Worm (Caenorhabditis elegans) whole organism, L4 larva: ENCODE data around the gene klp-6.
A peak's percentile ranks its signal among the peaks of the same experiment; 100 is the strongest.

Experiments used
- D1046.2 ChIP-seq: fragments of 200-800 bp; sonication (Bioruptor generic); IDR thresholded peaks from 2 replicates; pipeline ENCODE4 v1.3.6; 2022; ENCODE audit warnings: missing genetic modification characterization, missing compliant biosample characterization
- F10B5.3 ChIP-seq: sonication (generic microtip); optimal IDR thresholded peaks from 2 replicates; lab custom pipeline; 2016; ENCODE audit warnings: mild to moderate bottlenecking, missing genetic modification characterization, missing compliant biosample characterization
- F26F4.8 ChIP-seq: fragments of 200-800 bp; sonication (Bioruptor generic); conservative IDR thresholded peaks from 2 replicates; pipeline ENCODE4 v1.3.6; 2022; ENCODE audit warnings: missing genetic modification characterization, missing compliant biosample characterization
- F37D6.2 ChIP-seq: sonication (generic microtip); optimal IDR thresholded peaks from 2 replicates; lab custom pipeline; 2016; ENCODE audit warnings: mild to moderate bottlenecking, missing genetic modification characterization, missing compliant biosample characterization
- F49E8.2 ChIP-seq: sonication (generic microtip); optimal IDR thresholded peaks from 2 replicates; lab custom pipeline; 2016; ENCODE audit warnings: missing compliant biosample characterization, mild to moderate bottlenecking, missing genetic modification characterization, borderline replicate concordance
- R02D3.7 ChIP-seq: fragments of 150-350 bp; sonication (generic microtip); optimal IDR thresholded peaks from 3 replicates; lab custom pipeline; 2014; ENCODE audit warnings: missing biosample characterization, missing genetic modification characterization
- T26A8.4 ChIP-seq: fragments of 200-800 bp; sonication (Bioruptor generic); IDR thresholded peaks from 2 replicates; pipeline ENCODE4 v1.3.6; 2022; ENCODE audit warnings: missing genetic modification characterization, missing compliant biosample characterization
- Y48G9A.11 ChIP-seq: fragments of 200-800 bp; sonication (Bioruptor generic); IDR thresholded peaks from 2 replicates; pipeline ENCODE4 v1.3.6; 2022; ENCODE audit warnings: missing genetic modification reagents, missing genetic modification characterization, missing compliant biosample characterization
- aha-1 ChIP-seq: fragments of 150-350 bp; peaks from one replicate; lab custom pipeline; 2014; ENCODE audit warnings: missing biosample characterization, missing genetic modification characterization
- ama-1 ChIP-seq: fragments of 150-350 bp; optimal IDR thresholded peaks from 2 replicates; lab custom pipeline; 2014; ENCODE audit warnings: inconsistent platforms, mixed read lengths
- ceh-20 ChIP-seq: fragments of 200-800 bp; sonication (Bioruptor generic); IDR thresholded peaks from 2 replicates; pipeline ENCODE4 v1.3.6; 2022; ENCODE audit warnings: missing genetic modification reagents, missing genetic modification characterization, missing compliant biosample characterization
- ceh-32 ChIP-seq: sonication (generic microtip); optimal IDR thresholded peaks from 2 replicates; lab custom pipeline; 2016; ENCODE audit warnings: mild to moderate bottlenecking, missing genetic modification characterization, missing compliant biosample characterization; ENCODE audit not compliant: poor library complexity
- cey-2 ChIP-seq: sonication (generic microtip); optimal IDR thresholded peaks from 3 replicates; lab custom pipeline; 2017; ENCODE audit warnings: missing genetic modification characterization, mild to moderate bottlenecking, missing compliant biosample characterization, antibody characterized with exemption, borderline replicate concordance; ENCODE audit not compliant: insufficient read depth
- ctbp-1 ChIP-seq: fragments of 200-800 bp; sonication (Bioruptor generic); IDR thresholded peaks from 2 replicates; pipeline ENCODE4 v1.3.6; 2022; ENCODE audit warnings: missing genetic modification reagents, missing genetic modification characterization, missing compliant biosample characterization
- daf-12 ChIP-seq: fragments of 150-350 bp; optimal IDR thresholded peaks from 2 replicates; lab custom pipeline; 2014; ENCODE audit warnings: missing biosample characterization, missing genetic modification reagents, missing genetic modification characterization
- daf-19 ChIP-seq: fragments of 200-800 bp; sonication (Bioruptor generic); conservative IDR thresholded peaks from 2 replicates; pipeline ENCODE4 v1.3.6; 2022; ENCODE audit warnings: missing genetic modification characterization, missing compliant biosample characterization
- dmd-6 ChIP-seq: fragments of 200-800 bp; sonication (Bioruptor generic); IDR thresholded peaks from 2 replicates; pipeline ENCODE4 v1.3.6; 2022; ENCODE audit warnings: missing genetic modification reagents, missing genetic modification characterization, missing compliant biosample characterization
- dmd-8 ChIP-seq: fragments of 200-800 bp; sonication (Bioruptor generic); IDR thresholded peaks from 2 replicates; pipeline ENCODE4 v1.3.6; 2022; ENCODE audit warnings: missing genetic modification characterization, missing compliant biosample characterization
- egl-27 ChIP-seq: sonication (generic microtip); optimal IDR thresholded peaks from 3 replicates; lab custom pipeline; 2017; ENCODE audit warnings: missing biosample characterization, missing genetic modification reagents, missing genetic modification characterization
- fos-1 ChIP-seq: fragments of 150-350 bp; optimal IDR thresholded peaks from 2 replicates; lab custom pipeline; 2014; ENCODE audit warnings: missing biosample characterization, missing genetic modification characterization
- gei-8 ChIP-seq: fragments of 200-800 bp; sonication (Bioruptor generic); optimal IDR thresholded peaks from 2 replicates; lab custom pipeline; 2018; ENCODE audit warnings: mild to moderate bottlenecking, missing genetic modification characterization, missing compliant biosample characterization
- hif-1 ChIP-seq, 2 experiments: sonication (generic microtip); optimal IDR thresholded peaks; 2 replicates each; lab custom pipeline; 2016 to 2017; ENCODE audit warnings: missing compliant biosample characterization in 2 of 2, missing genetic modification characterization in 2 of 2, missing genetic modification reagents in 2 of 2, missing genotype in 2 of 2, mild to moderate bottlenecking in 1 of 2
- hlh-30 ChIP-seq: sonication (generic microtip); optimal IDR thresholded peaks from 2 replicates; lab custom pipeline; 2017; ENCODE audit warnings: antibody characterized with exemption, mild to moderate bottlenecking, missing genetic modification characterization, missing compliant biosample characterization; ENCODE audit not compliant: insufficient read depth
- lin-38 ChIP-seq: fragments of 200-800 bp; sonication (Bioruptor generic); IDR thresholded peaks from 2 replicates; pipeline ENCODE4 v1.3.6; 2022; ENCODE audit warnings: missing genetic modification reagents, missing genetic modification characterization, missing compliant biosample characterization
- lir-3 ChIP-seq: sonication (generic microtip); optimal IDR thresholded peaks from 2 replicates; lab custom pipeline; 2016; ENCODE audit warnings: mild to moderate bottlenecking, missing genetic modification characterization, missing compliant biosample characterization
- mdl-1 ChIP-seq, 2 experiments: fragments of 150-350 bp in 1 of 2; sonication (generic microtip) in 1 of 2; optimal IDR thresholded peaks; 2 replicates each; lab custom pipeline; 2014 to 2017; ENCODE audit warnings: missing biosample characterization in 2 of 2, missing genetic modification characterization in 2 of 2
- mdt-29 ChIP-seq: fragments of 200-800 bp; sonication (Bioruptor generic); IDR thresholded peaks from 2 replicates; pipeline ENCODE4 v1.3.6; 2022; ENCODE audit warnings: missing genetic modification reagents, missing genetic modification characterization, missing compliant biosample characterization
- nhr-10 ChIP-seq: fragments of 150-350 bp; optimal IDR thresholded peaks from 2 replicates; lab custom pipeline; 2014; ENCODE audit warnings: missing biosample characterization, missing genetic modification characterization
- nhr-102 ChIP-seq: sonication (generic microtip); optimal IDR thresholded peaks from 2 replicates; lab custom pipeline; 2016; ENCODE audit warnings: mild to moderate bottlenecking, missing genetic modification characterization, moderate library complexity, missing compliant biosample characterization
- nhr-11 ChIP-seq: fragments of 150-350 bp; optimal IDR thresholded peaks from 2 replicates; lab custom pipeline; 2014; ENCODE audit warnings: missing biosample characterization, missing genetic modification characterization
- nhr-111 ChIP-seq: fragments of 200-800 bp; sonication (Bioruptor generic); optimal IDR thresholded peaks from 2 replicates; lab custom pipeline; 2018; ENCODE audit warnings: mild to moderate bottlenecking, missing genetic modification characterization, missing compliant biosample characterization
- nhr-28 ChIP-seq: fragments of 150-350 bp; optimal IDR thresholded peaks from 2 replicates; lab custom pipeline; 2014; ENCODE audit warnings: missing biosample characterization, missing genetic modification characterization
- nhr-42 ChIP-seq: fragments of 200-800 bp; sonication (Bioruptor generic); IDR thresholded peaks from 2 replicates; pipeline ENCODE4 v1.3.6; 2022; ENCODE audit warnings: missing genetic modification characterization, missing compliant biosample characterization
- nhr-48 ChIP-seq: sonication (generic microtip); optimal IDR thresholded peaks from 2 replicates; lab custom pipeline; 2016; ENCODE audit warnings: mild to moderate bottlenecking, missing genetic modification characterization, missing compliant biosample characterization
- nhr-6 ChIP-seq: fragments of 150-350 bp; optimal IDR thresholded peaks from 2 replicates; lab custom pipeline; 2014; ENCODE audit warnings: missing biosample characterization, missing genetic modification characterization
- nhr-76 ChIP-seq: fragments of 150-350 bp; optimal IDR thresholded peaks from 2 replicates; lab custom pipeline; 2014; ENCODE audit warnings: missing biosample characterization, missing genetic modification characterization
- nhr-77 ChIP-seq: fragments of 150-350 bp; optimal IDR thresholded peaks from 2 replicates; lab custom pipeline; 2014; ENCODE audit warnings: missing biosample characterization, missing genetic modification characterization
- pha-4 ChIP-seq, 2 experiments: fragments of 150-350 bp in 1 of 2; fragments of 200-800 bp in 1 of 2; sonication (Bioruptor generic) in 1 of 2; IDR thresholded peaks in 1 of 2; optimal IDR thresholded peaks in 1 of 2; 2 replicates each; pipeline versions ENCODE4 v1.3.6 to Lab custom; 2014 to 2022; ENCODE audit warnings: missing genetic modification characterization in 2 of 2, missing genetic modification reagents in 2 of 2, missing biosample characterization in 1 of 2, missing compliant biosample characterization in 1 of 2
- pqm-1 ChIP-seq: sonication (generic microtip); optimal IDR thresholded peaks from 2 replicates; lab custom pipeline; 2017; ENCODE audit warnings: missing biosample characterization, missing genetic modification characterization
- rbr-2 ChIP-seq: sonication (generic microtip); optimal IDR thresholded peaks from 2 replicates; lab custom pipeline; 2016; ENCODE audit warnings: missing genotype, missing genetic modification characterization, missing compliant biosample characterization
- sdz-12 ChIP-seq: fragments of 200-800 bp; sonication (Bioruptor generic); optimal IDR thresholded peaks from 2 replicates; lab custom pipeline; 2018; ENCODE audit warnings: mild to moderate bottlenecking, missing genetic modification characterization, missing compliant biosample characterization
- skn-1 ChIP-seq: fragments of 150-350 bp; optimal IDR thresholded peaks from 2 replicates; lab custom pipeline; 2014; ENCODE audit warnings: missing biosample characterization, missing genetic modification characterization
- spr-1 ChIP-seq: sonication (generic microtip); optimal IDR thresholded peaks from 2 replicates; lab custom pipeline; 2016; ENCODE audit warnings: mild to moderate bottlenecking, missing genetic modification characterization, missing compliant biosample characterization
- spr-3 ChIP-seq: fragments of 200-800 bp; sonication (Bioruptor generic); optimal IDR thresholded peaks from 2 replicates; lab custom pipeline; 2018; ENCODE audit warnings: mild to moderate bottlenecking, missing genetic modification characterization, missing compliant biosample characterization
- vab-7 ChIP-seq: fragments of 200-800 bp; sonication (Bioruptor generic); IDR thresholded peaks from 2 replicates; pipeline ENCODE4 v1.3.6; 2022; ENCODE audit warnings: missing genetic modification reagents, missing genetic modification characterization, missing compliant biosample characterization
- zag-1 ChIP-seq: fragments of 150-350 bp; optimal IDR thresholded peaks from 2 replicates; lab custom pipeline; 2014; ENCODE audit warnings: missing biosample characterization, missing genetic modification characterization
- zfp-2 ChIP-seq: sonication (generic microtip); optimal IDR thresholded peaks from 2 replicates; lab custom pipeline; 2016; ENCODE audit warnings: mild to moderate bottlenecking, missing genetic modification characterization, missing compliant biosample characterization
- zip-11 ChIP-seq: fragments of 200-800 bp; sonication (Bioruptor generic); IDR thresholded peaks from 2 replicates; pipeline ENCODE4 v1.3.6; 2022; ENCODE audit warnings: missing genetic modification characterization, missing compliant biosample characterization
- zip-2 ChIP-seq: fragments of 150-350 bp; optimal IDR thresholded peaks from 2 replicates; lab custom pipeline; 2014; ENCODE audit warnings: missing biosample characterization, missing genetic modification characterization
- ztf-11 ChIP-seq: fragments of 150-350 bp; optimal IDR thresholded peaks from 2 replicates; lab custom pipeline; 2014; ENCODE audit warnings: missing biosample characterization, missing genetic modification characterization

klp-6 gene

ce11 chrIII:5018116-5018689, 12.5 kb upstream of the klp-6 start, which contains the start of gene wip-1 (continued):
- peak; percentile 95 for TF ChIP-seq ceh-20 (GFP tag; lab: Robert Waterston, UW)
- peak; percentile 96 for TF ChIP-seq spr-1 (tag; lab: Kevin White, UChicago)
- peak; percentile 53 for TF ChIP-seq nhr-76 (tag; lab: Kevin White, UChicago)
- peak; percentile 54 for TF ChIP-seq pqm-1
- peak; percentile 18 for TF ChIP-seq ztf-11 (tag; lab: Kevin White, UChicago)
- no peak for TF ChIP-seq skn-1
- TF ChIP-seq zip-2 (tag; lab: Kevin White, UChicago): peak; percentile 88
- TF ChIP-seq vab-7 (GFP tag; lab: Robert Waterston, UW): peak; percentile 88
- TF ChIP-seq mdt-29: peak; percentile 82
- peak; percentile 33 for TF ChIP-seq sdz-12 (GFP tag; lab: Kevin White, UChicago)
- TF ChIP-seq nhr-48 (tag; lab: Kevin White, UChicago): peak; percentile 91
- peak; percentile 100 for TF ChIP-seq aha-1 (tag; lab: Kevin White, UChicago)
- TF ChIP-seq hif-1 (tag; optimal IDR thresholded peaks at IDR 0.05; lab: Kevin White, UChicago): peak; percentile 73 to 89
- TF ChIP-seq spr-3: peak; percentile 89
- TF ChIP-seq zfp-2: peak; percentile 85
- TF ChIP-seq daf-12: no peak
- peak; percentile 96 for TF ChIP-seq dmd-6
- peak; percentile 98 for TF ChIP-seq nhr-77
- TF ChIP-seq dmd-8: peak; percentile 76; the same call in 1 of the 2 replicates
- peak; percentile 95 for TF ChIP-seq F37D6.2 (tag; lab: Kevin White, UChicago)
- no peak for TF ChIP-seq zip-11 (GFP tag; lab: Robert Waterston, UW)
- peak; percentile 98 for TF ChIP-seq nhr-28 (tag; lab: Kevin White, UChicago)
- peak; percentile 2 for TF ChIP-seq R02D3.7
- peak; percentile 98 for TF ChIP-seq nhr-11 (tag; lab: Kevin White, UChicago)
- TF ChIP-seq cey-2 (tag; lab: Kevin White, UChicago): peak; percentile 57
- TF ChIP-seq daf-19 (GFP tag; lab: Robert Waterston, UW): peak; percentile 95
- peak; percentile 96 for TF ChIP-seq ctbp-1 (GFP tag; lab: Robert Waterston, UW)
- TF ChIP-seq hlh-30 (tag; lab: Kevin White, UChicago): peak; percentile 94
- peak; percentile 44 for TF ChIP-seq fos-1 (tag; lab: Kevin White, UChicago)
- TF ChIP-seq T26A8.4: peak; percentile 98
- peak; percentile 98 for TF ChIP-seq rbr-2 (tag; lab: Kevin White, UChicago)
- TF ChIP-seq egl-27 (tag; lab: Kevin White, UChicago): no peak
- TF ChIP-seq nhr-102 (tag; lab: Kevin White, UChicago): peak; percentile 97
- peak; percentile 96 for TF ChIP-seq F49E8.2 (tag; lab: Kevin White, UChicago)
- TF ChIP-seq ceh-32: peak; percentile 69
- peak; percentile 52 for TF ChIP-seq lir-3
- peak; percentile 11 for TF ChIP-seq gei-8
- peak; percentile 20 to 82 for TF ChIP-seq mdl-1 (tag; optimal IDR thresholded peaks at IDR 0.05; lab: Kevin White, UChicago)
- TF ChIP-seq F26F4.8 (GFP tag; lab: Robert Waterston, UW): no peak
- TF ChIP-seq F10B5.3 (tag; lab: Kevin White, UChicago): peak; percentile 93
- TF ChIP-seq Y48G9A.11: peak; percentile 83
- peak; percentile 66 for TF ChIP-seq zag-1
- peak; percentile 96 for TF ChIP-seq pha-4 (GFP tag; IDR thresholded peaks at IDR 0.05; lab: Robert Waterston, UW)
- TF ChIP-seq pha-4 (tag; optimal IDR thresholded peaks at IDR 0.05; lab: Kevin White, UChicago): peak; percentile 73
- TF ChIP-seq ama-1 (lab: Kevin White, UChicago): peak; percentile 36
- TF ChIP-seq lin-38 (GFP tag; lab: Robert Waterston, UW): peak; percentile 95
- peak; percentile 44 for TF ChIP-seq nhr-10
- TF ChIP-seq D1046.2 (GFP tag; lab: Robert Waterston, UW): peak; percentile 74; the same call in 1 of the 2 replicates
- peak; percentile 95 for TF ChIP-seq nhr-6
- TF ChIP-seq nhr-42: peak; percentile 94
- TF ChIP-seq nhr-111 (GFP tag; lab: Kevin White, UChicago): peak; percentile 86
